Fruit fly (Drosophila melanogaster): Measurements from ENCODE around the gene ppan.
A peak's percentile ranks its signal among the peaks of the same experiment; 100 is the strongest.

The ppan gene

DNA sequence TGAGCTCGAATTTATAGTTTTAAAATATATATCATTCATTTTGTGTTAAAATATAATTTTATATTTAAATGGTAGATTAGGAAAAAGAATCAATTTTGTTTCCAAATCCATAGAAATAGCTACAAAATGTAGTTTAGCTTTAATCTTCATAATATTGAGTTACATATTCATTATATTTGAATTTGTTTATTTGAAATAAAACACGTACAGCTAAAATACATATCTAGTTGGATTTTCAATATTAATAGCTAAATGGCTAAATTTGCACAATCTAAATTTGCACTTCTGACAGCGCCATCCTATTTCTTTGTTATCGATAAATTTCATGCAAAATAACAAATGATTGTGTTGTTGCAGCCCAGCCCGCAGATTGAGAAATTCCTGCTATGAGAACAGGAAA, 17.9 kb downstream of the ppan start, which contains the start of gene Usp8 (continued):
- TF ChIP-seq CG9932 (GFP tag; IDR thresholded peaks at IDR 0.05) (peak; percentile 46; the same call in 1 of the 2 replicates), lov (optimal IDR thresholded peaks at IDR 0.05) (no peak), lov (GFP tag; IDR thresholded peaks at IDR 0.05) (no peak), aop (GFP tag; IDR thresholded peaks at IDR 0.05) (no peak), CG9609 (GFP tag; optimal IDR thresholded peaks at IDR 0.05) (no peak), CG9437 (GFP tag; optimal IDR thresholded peaks at IDR 0.05) (no peak), fd96Cb (tag; optimal IDR thresholded peaks at IDR 0.05) (no peak), Vsx1 (GFP tag; optimal IDR thresholded peaks at IDR 0.05) (no peak), Poxn (GFP tag; IDR thresholded peaks at IDR 0.05) (no peak), CG11696 (GFP tag; IDR thresholded peaks at IDR 0.05) (no peak), lab (GFP tag; optimal IDR thresholded peaks at IDR 0.05) (no peak), CG34224 (GFP tag; IDR thresholded peaks at IDR 0.05; ENCODE audit: partially characterized antibody) (no peak), CG17186 (GFP tag; optimal IDR thresholded peaks at IDR 0.05) (no peak), dati (GFP tag; IDR thresholded peaks at IDR 0.05) (no peak), grau (tag; optimal IDR thresholded peaks at IDR 0.05) (peak; percentile 55), Xrp1 (GFP tag; IDR thresholded peaks at IDR 0.05) (no peak), croc (GFP tag; conservative IDR thresholded peaks at IDR 0.05) (no peak), Hr78 (GFP tag; optimal IDR thresholded peaks at IDR 0.05) (no peak), CG8478 (optimal IDR thresholded peaks at IDR 0.05) (no peak), zfh2 (GFP tag; optimal IDR thresholded peaks at IDR 0.05) (no peak), Blimp-1 (GFP tag; optimal IDR thresholded peaks at IDR 0.05) (no peak), Dip2 (GFP tag; IDR thresholded peaks at IDR 0.05) (no peak), zen (tag; optimal IDR thresholded peaks at IDR 0.05) (peak; percentile 26), Dbx (GFP tag; IDR thresholded peaks at IDR 0.05) (no peak), YL-1 (GFP tag; optimal IDR thresholded peaks at IDR 0.05) (peak; percentile 20), Optix (GFP tag; IDR thresholded peaks at IDR 0.05) (no peak), ase (GFP tag; IDR thresholded peaks at IDR 0.05) (0 out of 3 replicates have a peak, but pooled peaks have one; percentile 10), dmrt11E (tag; optimal IDR thresholded peaks at IDR 0.05) (peak; percentile 29), Hey (tag; optimal IDR thresholded peaks at IDR 0.05) (no peak), CG31388 (GFP tag; optimal IDR thresholded peaks at IDR 0.05) (no peak), Dfd (GFP tag; optimal IDR thresholded peaks at IDR 0.05) (no peak), CG7357 (GFP tag; IDR thresholded peaks at IDR 0.05) (no peak), bsh (GFP tag; optimal IDR thresholded peaks at IDR 0.05) (no peak), tll (GFP tag; optimal IDR thresholded peaks at IDR 0.05) (no peak), tup (GFP tag; optimal IDR thresholded peaks at IDR 0.05) (no peak), CG4707 (GFP tag; optimal IDR thresholded peaks at IDR 0.05) (no peak), CG14667 (GFP tag; IDR thresholded peaks at IDR 0.05) (no peak), jigr1 (GFP tag; IDR thresholded peaks at IDR 0.05) (no peak), tin (GFP tag; optimal IDR thresholded peaks at IDR 0.05) (no peak), dysf (GFP tag; IDR thresholded peaks at IDR 0.05) (0 out of 3 replicates have a peak, but pooled peaks have one; percentile 40), CG7928 (GFP tag; optimal IDR thresholded peaks at IDR 0.05) (no peak), row (GFP tag; IDR thresholded peaks at IDR 0.05) (peak; percentile 80), h (optimal IDR thresholded peaks at IDR 0.05) (no peak), CG14014 (GFP tag; IDR thresholded peaks at IDR 0.05) (no peak), Atf6 (GFP tag; IDR thresholded peaks at IDR 0.05) (no peak), nerfin-1 (tag; optimal IDR thresholded peaks at IDR 0.05) (peak; percentile 11), Sin3A (optimal IDR thresholded peaks at IDR 0.05) (no peak), CG11456 (GFP tag; IDR thresholded peaks at IDR 0.05) (no peak), CG10147 (GFP tag; optimal IDR thresholded peaks at IDR 0.05) (no peak), NC2β (GFP tag; optimal IDR thresholded peaks at IDR 0.05) (no peak), Jarid2 (GFP tag; optimal IDR thresholded peaks at IDR 0.05) (no peak), CTCF (GFP tag; optimal IDR thresholded peaks at IDR 0.05) (peak; percentile 9), CG10979 (tag; optimal IDR thresholded peaks at IDR 0.05) (peak; percentile 39), ken (GFP tag; IDR thresholded peaks at IDR 0.05) (no peak)
